Fruit fly (Drosophila melanogaster): ENCODE data around the gene CG10097.

The CG10097 gene

dm6 chr3R:12406235-12407196, 10.7 kb upstream of the CG10097 start, which contains the start of gene CG5167 (continued):
- TF ChIP-seq Usf (GFP tag; optimal IDR thresholded peaks at IDR 0.05) (no peak), Rfx (GFP tag; IDR thresholded peaks at IDR 0.05) (no peak), CG8944 (GFP tag; optimal IDR thresholded peaks at IDR 0.05) (no peak), gce (GFP tag; IDR thresholded peaks at IDR 0.05) (0 out of 3 replicates have a peak, but pooled peaks have one; percentile 30), CG33557 (GFP tag; optimal IDR thresholded peaks at IDR 0.05) (peak; percentile 19), CG9437 (GFP tag; optimal IDR thresholded peaks at IDR 0.05) (peak; percentile 85), B-H2 (GFP tag; optimal IDR thresholded peaks at IDR 0.05) (no peak), vnd (GFP tag; IDR thresholded peaks at IDR 0.05; ENCODE audit: partially characterized antibody) (no peak), Bteb2 (GFP tag; optimal IDR thresholded peaks at IDR 0.05) (no peak), CG14014 (GFP tag; IDR thresholded peaks at IDR 0.05) (no peak), fru (optimal IDR thresholded peaks at IDR 0.05) (no peak), HLH54F (GFP tag; optimal IDR thresholded peaks at IDR 0.05) (no peak), tgo (GFP tag; IDR thresholded peaks at IDR 0.05) (no peak), Ssrp (tag; optimal IDR thresholded peaks at IDR 0.05) (peak; percentile 14), inv (GFP tag; IDR thresholded peaks at IDR 0.05; ENCODE audit: partially characterized antibody) (no peak), emc (GFP tag; optimal IDR thresholded peaks at IDR 0.05) (no peak), br (optimal IDR thresholded peaks at IDR 0.05) (no peak), pho (GFP tag; optimal IDR thresholded peaks at IDR 0.05) (peak; percentile 18), en (GFP tag; optimal IDR thresholded peaks at IDR 0.05) (no peak), ken (GFP tag; IDR thresholded peaks at IDR 0.05) (no peak), CG14860 (GFP tag; IDR thresholded peaks at IDR 0.05; ENCODE audit: partially characterized antibody) (no peak), CG10462 (GFP tag; optimal IDR thresholded peaks at IDR 0.05) (no peak), CG4617 (GFP tag; optimal IDR thresholded peaks at IDR 0.05; ENCODE audit: borderline replicate concordance) (no peak), lov (optimal IDR thresholded peaks at IDR 0.05) (no peak), lov (GFP tag; IDR thresholded peaks at IDR 0.05) (no peak), H2.0 (GFP tag; IDR thresholded peaks at IDR 0.05) (no peak), chif (GFP tag; optimal IDR thresholded peaks at IDR 0.05) (no peak), pan (optimal IDR thresholded peaks at IDR 0.05) (no peak), pan (GFP tag; optimal IDR thresholded peaks at IDR 0.05 in 1 of 2, IDR thresholded peaks at IDR 0.05 in 1 of 2) (no peak), CG1024 (GFP tag; IDR thresholded peaks at IDR 0.05) (no peak), CG15601 (tag; optimal IDR thresholded peaks at IDR 0.05) (peak; percentile 37), CG32772 (GFP tag; IDR thresholded peaks at IDR 0.05) (no peak), Myb (GFP tag; optimal IDR thresholded peaks at IDR 0.05) (peak; percentile 9), CG7372 (GFP tag; IDR thresholded peaks at IDR 0.05) (no peak), Dad (GFP tag; optimal IDR thresholded peaks at IDR 0.05) (no peak), Hand (GFP tag; optimal IDR thresholded peaks at IDR 0.05) (no peak), CG11247 (GFP tag; IDR thresholded peaks at IDR 0.05) (no peak), fd102C (GFP tag; optimal IDR thresholded peaks at IDR 0.05) (no peak), CG2202 (tag; optimal IDR thresholded peaks at IDR 0.05) (peak; percentile 7), nerfin-1 (tag; optimal IDR thresholded peaks at IDR 0.05) (peak; percentile 7), pzg (GFP tag; optimal IDR thresholded peaks at IDR 0.05) (peak; percentile 5), jigr1 (GFP tag; IDR thresholded peaks at IDR 0.05) (no peak), CG11723 (GFP tag; optimal IDR thresholded peaks at IDR 0.05) (no peak), CG16815 (GFP tag; optimal IDR thresholded peaks at IDR 0.05) (no peak), Elba2 (GFP tag; optimal IDR thresholded peaks at IDR 0.05) (no peak), CG5180 (GFP tag; optimal IDR thresholded peaks at IDR 0.05) (no peak), CG12769 (tag; optimal IDR thresholded peaks at IDR 0.05) (no peak), CG10321 (GFP tag; IDR thresholded peaks at IDR 0.05) (no peak), Hr51 (GFP tag; optimal IDR thresholded peaks at IDR 0.05) (peak in 1 of 2 experiments; percentile 48), CG9817 (tag; optimal IDR thresholded peaks at IDR 0.05) (no peak)
